Worm (Caenorhabditis elegans): Measurements from ENCODE around the gene nlp-53.
A peak's percentile ranks its signal among the peaks of the same experiment; 100 is the strongest.

The nlp-53 gene

ce11 chrX:13653573-13653972 is 34.9 kb downstream of the nlp-53 start:
- TF ChIP-seq ztf-11 (tag; optimal IDR thresholded peaks at IDR 0.05) (no peak), pha-4 (tag; optimal IDR thresholded peaks at IDR 0.05) (peak; percentile 38)

ce11 chrX:13654276-13654675 is 35.6 kb downstream of the nlp-53 start:
- TF ChIP-seq pha-4 (tag; optimal IDR thresholded peaks at IDR 0.05): peak; percentile 42
- TF ChIP-seq zag-1 (tag; optimal IDR thresholded peaks at IDR 0.05): no peak

ce11 chrX:13655769-13656168 is 37.1 kb downstream of the nlp-53 start:
- TF ChIP-seq egl-27 (tag; optimal IDR thresholded peaks at IDR 0.05): no peak
- TF ChIP-seq elt-2 (tag; optimal IDR thresholded peaks at IDR 0.05): peak; percentile 13
- TF ChIP-seq nhr-77 (tag; optimal IDR thresholded peaks at IDR 0.05): no peak
- TF ChIP-seq aly-2 (tag; optimal IDR thresholded peaks at IDR 0.05): no peak

DNA sequence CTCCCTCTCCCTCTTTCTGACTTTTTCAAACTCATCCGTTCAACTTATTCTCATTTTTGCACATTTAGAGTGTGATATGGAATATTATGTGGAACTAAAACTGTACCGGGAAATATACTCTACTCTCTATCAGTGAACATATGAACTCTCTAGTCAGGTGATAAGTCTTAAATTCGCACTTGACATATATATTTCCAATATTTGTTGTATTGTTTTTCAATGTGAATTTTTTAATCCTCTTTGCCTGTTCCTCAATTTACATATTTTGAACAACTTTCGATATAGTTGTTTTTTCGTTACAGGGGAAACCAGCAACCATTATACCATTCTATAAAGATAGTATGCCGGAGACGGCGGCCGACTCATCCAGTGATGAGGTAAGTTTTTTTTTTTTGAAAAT is 41.5 kb downstream of the nlp-53 start, which contains the start of gene C04A11.1:
Gene C04A11.1 (plus strand): TSS at position 301 of the 400 bp plus-strand sequence.
- TF ChIP-seq unc-39 (tag; optimal IDR thresholded peaks at IDR 0.05): no peak
- TF ChIP-seq nhr-237 (tag; optimal IDR thresholded peaks at IDR 0.05): no peak
- TF ChIP-seq ama-1 (optimal IDR thresholded peaks at IDR 0.05): no peak
- no peak for TF ChIP-seq elt-1 (tag; optimal IDR thresholded peaks at IDR 0.05)
- no peak for TF ChIP-seq fkh-2 (tag; optimal IDR thresholded peaks at IDR 0.05)
- no peak for TF ChIP-seq ZK546.5 (tag; optimal IDR thresholded peaks at IDR 0.05)
- no peak for TF ChIP-seq lsy-12 (tag; optimal IDR thresholded peaks at IDR 0.05)
- TF ChIP-seq pha-4 (tag; optimal IDR thresholded peaks at IDR 0.05): no peak
- TF ChIP-seq hmg-11 (tag; optimal IDR thresholded peaks at IDR 0.05): no peak
- no peak for TF ChIP-seq fkh-10 (GFP tag; optimal IDR thresholded peaks at IDR 0.05)
- no peak for TF ChIP-seq nhr-28 (tag; optimal IDR thresholded peaks at IDR 0.05)

- TF ChIP-seq ama-1 (optimal IDR thresholded peaks at IDR 0.05) (no peak), R02D3.7 (tag; optimal IDR thresholded peaks at IDR 0.05) (no peak), pha-4 (tag; optimal IDR thresholded peaks at IDR 0.05) (no peak), nhr-25 (tag; optimal IDR thresholded peaks at IDR 0.05) (peak; percentile 47), nhr-77 (tag; optimal IDR thresholded peaks at IDR 0.05) (no peak), pqm-1 (tag; optimal IDR thresholded peaks at IDR 0.05) (no peak), lin-15B (tag; optimal IDR thresholded peaks at IDR 0.05) (no peak), nhr-76 (tag; optimal IDR thresholded peaks at IDR 0.05) (no peak), nhr-67 (tag; optimal IDR thresholded peaks at IDR 0.05) (no peak), unc-62 (GFP tag; optimal IDR thresholded peaks at IDR 0.05) (no peak), egl-5 (tag; optimal IDR thresholded peaks at IDR 0.05) (no peak), nhr-43 (tag; optimal IDR thresholded peaks at IDR 0.05; ENCODE audit: poor library complexity, severe bottlenecking) (peak; percentile 53), snpc-4 (tag; optimal IDR thresholded peaks at IDR 0.05) (no peak), ztf-4 (tag; optimal IDR thresholded peaks at IDR 0.05) (no peak), elt-1 (tag; optimal IDR thresholded peaks at IDR 0.05) (no peak), nhr-23 (tag; optimal IDR thresholded peaks at IDR 0.05) (peak; percentile 70), daf-12 (tag; optimal IDR thresholded peaks at IDR 0.05) (no peak), zag-1 (tag; optimal IDR thresholded peaks at IDR 0.05) (no peak), ceh-82 (tag; optimal IDR thresholded peaks at IDR 0.05) (no peak), elt-3 (tag; optimal IDR thresholded peaks at IDR 0.05) (no peak), tbx-2 (tag; optimal IDR thresholded peaks at IDR 0.05) (no peak)
Observed at ce11 chrX:13663641-13664633, 45.3 kb downstream of the nlp-53 start, which contains the start of gene C04A11.5. Gene C04A11.5, plus strand, starts transcription at chrX:13664583.

All from whole organism, L3 larva.